Fruit fly (Drosophila melanogaster) whole organism, embryonic: Measurements from ENCODE around the gene CG15418.

ENCODE experiments used
- ATbp ChIP-seq: fragments of 200-800 bp; sonication (Bioruptor generic); optimal IDR thresholded peaks from 2 replicates; lab custom pipeline; 2017; ENCODE audit warnings: missing biosample characterization, mild to moderate bottlenecking, missing genetic modification characterization, missing genetic modification reagents
- Awh ChIP-seq: fragments of 200-800 bp; sonication (Bioruptor generic); IDR thresholded peaks from 2 replicates; pipeline ENCODE4, ENCODE4 v1.3.6; 2022; ENCODE audit warnings: missing biosample characterization, missing genetic modification characterization
- CG10274 ChIP-seq: fragments of 200-800 bp; sonication (Bioruptor generic); optimal IDR thresholded peaks from 3 replicates; lab custom pipeline; 2017; ENCODE audit warnings: missing biosample characterization, mild to moderate bottlenecking, missing genetic modification characterization
- CG11504 ChIP-seq: fragments of 200-800 bp; sonication (Bioruptor generic); optimal IDR thresholded peaks from 3 replicates; lab custom pipeline; 2019; ENCODE audit warnings: missing biosample characterization, mild to moderate bottlenecking, missing genetic modification characterization, moderate library complexity
- CG12071 ChIP-seq: fragments of 200-800 bp; sonication (Bioruptor generic); optimal IDR thresholded peaks from 3 replicates; lab custom pipeline; 2018; ENCODE audit warnings: missing biosample characterization, mild to moderate bottlenecking, missing genetic modification characterization
- CG14710 ChIP-seq: fragments of 200-800 bp; sonication (Bioruptor generic); optimal IDR thresholded peaks from 3 replicates; lab custom pipeline; 2019; ENCODE audit warnings: missing biosample characterization, mild to moderate bottlenecking, missing genetic modification characterization, moderate library complexity
- CG1603 ChIP-seq: fragments of 200-800 bp; sonication (Bioruptor generic); optimal IDR thresholded peaks from 2 replicates; lab custom pipeline; 2019; ENCODE audit warnings: missing biosample characterization, mild to moderate bottlenecking, missing genetic modification characterization, moderate library complexity
- CG17568 ChIP-seq: fragments of 200-800 bp; sonication (Bioruptor generic); optimal IDR thresholded peaks from 2 replicates; lab custom pipeline; 2018; ENCODE audit warnings: missing biosample characterization, mild to moderate bottlenecking, missing genetic modification characterization, moderate library complexity
- CG2129 ChIP-seq: fragments of 200-800 bp; sonication (Bioruptor generic); IDR thresholded peaks from 2 replicates; pipeline ENCODE4 v1.3.6; 2022; ENCODE audit warnings: missing biosample characterization, missing genetic modification characterization; ENCODE audit not compliant: partially characterized antibody
- CG2202 ChIP-seq: fragments of 200-800 bp; sonication (Bioruptor generic); optimal IDR thresholded peaks from 2 replicates; lab custom pipeline; 2018; ENCODE audit warnings: missing biosample characterization, mild to moderate bottlenecking, missing genetic modification characterization
- CG32767 ChIP-seq: fragments of 200-800 bp; sonication (Bioruptor generic); IDR thresholded peaks from 2 replicates; pipeline ENCODE4 v1.3.6; 2022; ENCODE audit warnings: missing biosample characterization, missing genetic modification characterization
- CG6654 ChIP-seq: fragments of 200-800 bp; sonication (Bioruptor generic); optimal IDR thresholded peaks from 2 replicates; lab custom pipeline; 2017; ENCODE audit warnings: missing biosample characterization, mild to moderate bottlenecking, missing genetic modification characterization
- CG8388 ChIP-seq: fragments of 200-800 bp; sonication (Bioruptor generic); optimal IDR thresholded peaks from 2 replicates; lab custom pipeline; 2019; ENCODE audit warnings: missing biosample characterization, mild to moderate bottlenecking, missing genetic modification characterization, moderate library complexity
- CG8944 ChIP-seq: fragments of 200-800 bp; sonication (Bioruptor generic); optimal IDR thresholded peaks from 3 replicates; lab custom pipeline; 2016; ENCODE audit warnings: missing biosample characterization, missing genetic modification characterization
- CG9932 ChIP-seq: fragments of 200-800 bp; sonication (Bioruptor generic); IDR thresholded peaks from 2 replicates; pipeline ENCODE4 v1.3.6; 2022; ENCODE audit warnings: missing biosample characterization, missing genetic modification characterization
- Chrac-16 ChIP-seq: fragments of 200-800 bp; sonication (Bioruptor generic); optimal IDR thresholded peaks from 3 replicates; lab custom pipeline; 2016; ENCODE audit warnings: missing biosample characterization, missing genetic modification characterization
- Dll ChIP-seq: fragments of 200-800 bp; sonication (Bioruptor generic); IDR thresholded peaks from 4 replicates; pipeline ENCODE4 v1.3.6; 2022; ENCODE audit warnings: missing biosample characterization, missing genetic modification characterization; ENCODE audit not compliant: partially characterized antibody
- Drgx ChIP-seq: fragments of 200-800 bp; sonication (Bioruptor generic); IDR thresholded peaks from 2 replicates; pipeline ENCODE4 v1.3.6; 2022; ENCODE audit warnings: missing biosample characterization, missing genetic modification characterization
- Eip74EF ChIP-seq, 2 experiments: fragments of 200-800 bp in 1 of 2; fragments of >200 bp in 1 of 2; sonication (Bioruptor generic) in 1 of 2; optimal IDR thresholded peaks; 2 replicates each; lab custom pipeline; 2017 to 2019; ENCODE audit warnings: missing biosample characterization in 2 of 2, missing genetic modification characterization in 2 of 2, mild to moderate bottlenecking in 1 of 2, moderate library complexity in 1 of 2
- Ets65A ChIP-seq: fragments of 200-800 bp; sonication (Bioruptor generic); peaks from one replicate; lab custom pipeline; 2016; ENCODE audit warnings: missing biosample characterization, missing genetic modification characterization
- Ets97D ChIP-seq: fragments of 200-800 bp; sonication (Bioruptor generic); optimal IDR thresholded peaks from 3 replicates; lab custom pipeline; 2016; ENCODE audit warnings: missing biosample characterization, missing genetic modification characterization
- Med ChIP-seq: fragments of 200-800 bp; sonication (Bioruptor generic); peaks from one replicate; lab custom pipeline; 2016; ENCODE audit warnings: missing biosample characterization, missing genetic modification characterization, mild to moderate bottlenecking, inconsistent platforms, moderate library complexity
- PHDP ChIP-seq: fragments of 200-800 bp; sonication (Bioruptor generic); optimal IDR thresholded peaks from 3 replicates; lab custom pipeline; 2018; ENCODE audit warnings: missing biosample characterization, mild to moderate bottlenecking, missing genetic modification characterization, moderate library complexity
- Six4 ChIP-seq: fragments of 200-800 bp; sonication (Bioruptor generic); optimal IDR thresholded peaks from 2 replicates; lab custom pipeline; 2016; ENCODE audit warnings: missing biosample characterization, missing genetic modification characterization
- Trl ChIP-seq, 3 experiments: fragments of >200 bp in 2 of 3; fragments of 200-800 bp in 1 of 3; sonication (Bioruptor generic) in 1 of 3; optimal IDR thresholded peaks; 2 replicates in 1 of 3; 3 replicates in 2 of 3; lab custom pipeline; 2016 to 2017; ENCODE audit warnings: missing biosample characterization in 1 of 3, missing genetic modification characterization in 1 of 3
- ab ChIP-seq: fragments of 200-800 bp; sonication (Bioruptor generic); optimal IDR thresholded peaks from 2 replicates; lab custom pipeline; 2016; ENCODE audit warnings: missing biosample characterization, missing genetic modification characterization
- al ChIP-seq: fragments of 200-800 bp; sonication (Bioruptor generic); IDR thresholded peaks from 2 replicates; pipeline ENCODE4 v1.3.6; 2022; ENCODE audit warnings: missing biosample characterization, missing genetic modification characterization
- ash1 ChIP-seq: fragments of 200-800 bp; sonication (Bioruptor generic); optimal IDR thresholded peaks from 2 replicates; lab custom pipeline; 2018; ENCODE audit warnings: missing biosample characterization, mild to moderate bottlenecking, missing genetic modification characterization
- bab2 ChIP-seq: fragments of 200-800 bp; sonication (Bioruptor generic); optimal IDR thresholded peaks from 2 replicates; lab custom pipeline; 2016; ENCODE audit warnings: missing biosample characterization, missing genetic modification characterization
- bbx ChIP-seq: fragments of 200-800 bp; sonication (Bioruptor generic); IDR thresholded peaks from 2 replicates; pipeline ENCODE4 v1.3.6; 2022; ENCODE audit warnings: missing biosample characterization, missing genetic modification characterization; ENCODE audit not compliant: partially characterized antibody
- br ChIP-seq: fragments of >200 bp; optimal IDR thresholded peaks from 2 replicates; lab custom pipeline; 2017
- bsh ChIP-seq, 2 experiments: fragments of 200-800 bp; sonication (Bioruptor generic); optimal IDR thresholded peaks; 2 replicates each; lab custom pipeline; 2017 to 2018; ENCODE audit warnings: mild to moderate bottlenecking in 2 of 2, missing biosample characterization in 2 of 2, missing genetic modification characterization in 2 of 2, moderate library complexity in 1 of 2
- ewg ChIP-seq: fragments of 200-800 bp; sonication (Bioruptor generic); optimal IDR thresholded peaks from 3 replicates; lab custom pipeline; 2017; ENCODE audit warnings: mild to moderate bottlenecking, missing biosample characterization, missing genetic modification reagents, missing genetic modification characterization
- fd3F ChIP-seq: fragments of 200-800 bp; sonication (Bioruptor generic); optimal IDR thresholded peaks from 2 replicates; lab custom pipeline; 2018; ENCODE audit warnings: missing biosample characterization, mild to moderate bottlenecking, missing genetic modification characterization, moderate library complexity
- gsb-n ChIP-seq: fragments of 200-800 bp; sonication (Bioruptor generic); optimal IDR thresholded peaks from 3 replicates; lab custom pipeline; 2018; ENCODE audit warnings: missing biosample characterization, mild to moderate bottlenecking, missing genetic modification characterization
- hbn ChIP-seq: fragments of 200-800 bp; sonication (Bioruptor generic); IDR thresholded peaks from 2 replicates; pipeline ENCODE4 v1.3.6; 2022; ENCODE audit warnings: missing biosample characterization, missing genetic modification characterization; ENCODE audit not compliant: partially characterized antibody
- kni ChIP-seq: fragments of 200-800 bp; sonication (Bioruptor generic); optimal IDR thresholded peaks from 3 replicates; lab custom pipeline; 2017; ENCODE audit warnings: mild to moderate bottlenecking, missing biosample characterization, missing genetic modification reagents, missing genetic modification characterization
- org-1 ChIP-seq: fragments of 200-800 bp; sonication (Bioruptor generic); optimal IDR thresholded peaks from 2 replicates; lab custom pipeline; 2017; ENCODE audit warnings: missing biosample characterization, missing genetic modification characterization
- pan ChIP-seq, 4 experiments: fragments of >200 bp in 3 of 4; fragments of 200-800 bp in 1 of 4; sonication (Bioruptor generic) in 1 of 4; optimal IDR thresholded peaks in 3 of 4; IDR thresholded peaks in 1 of 4; 2 replicates each; pipeline versions ENCODE4 v1.3.6 to Lab custom; 2017 to 2022; ENCODE audit warnings: missing biosample characterization in 2 of 4, missing genetic modification characterization in 2 of 4, mixed read lengths in 1 of 4
- prd ChIP-seq, 3 experiments: fragments of >200 bp in 2 of 3; fragments of 200-800 bp in 1 of 3; sonication (Bioruptor generic) in 1 of 3; optimal IDR thresholded peaks in 2 of 3; IDR thresholded peaks in 1 of 3; 2 replicates in 2 of 3; 3 replicates in 1 of 3; pipeline versions ENCODE4 v1.3.6 to Lab custom; 2017 to 2022; ENCODE audit warnings: missing biosample characterization in 1 of 3, missing genetic modification characterization in 1 of 3
- sr ChIP-seq: fragments of 200-800 bp; sonication (Bioruptor generic); IDR thresholded peaks from 3 replicates; pipeline ENCODE4 v1.3.6; 2022; ENCODE audit warnings: missing biosample characterization, missing genetic modification characterization
- ssp ChIP-seq: fragments of 200-800 bp; sonication (Bioruptor generic); IDR thresholded peaks from 2 replicates; pipeline ENCODE4 v1.3.6; 2022; ENCODE audit warnings: missing biosample characterization, missing genetic modification characterization
- trh ChIP-seq: fragments of 200-800 bp; sonication (Bioruptor generic); optimal IDR thresholded peaks from 2 replicates; lab custom pipeline; 2016; ENCODE audit warnings: missing biosample characterization, missing genetic modification characterization
- tup ChIP-seq: fragments of 200-800 bp; sonication (Bioruptor generic); optimal IDR thresholded peaks from 2 replicates; lab custom pipeline; 2016; ENCODE audit warnings: missing biosample characterization, mild to moderate bottlenecking, missing genetic modification characterization, moderate library complexity
- zfh1 ChIP-seq: fragments of 200-800 bp; sonication (Bioruptor generic); IDR thresholded peaks from 3 replicates; pipeline ENCODE4 v1.3.6; 2022; ENCODE audit warnings: missing biosample characterization, missing genetic modification characterization

CG15418 gene

DNA sequence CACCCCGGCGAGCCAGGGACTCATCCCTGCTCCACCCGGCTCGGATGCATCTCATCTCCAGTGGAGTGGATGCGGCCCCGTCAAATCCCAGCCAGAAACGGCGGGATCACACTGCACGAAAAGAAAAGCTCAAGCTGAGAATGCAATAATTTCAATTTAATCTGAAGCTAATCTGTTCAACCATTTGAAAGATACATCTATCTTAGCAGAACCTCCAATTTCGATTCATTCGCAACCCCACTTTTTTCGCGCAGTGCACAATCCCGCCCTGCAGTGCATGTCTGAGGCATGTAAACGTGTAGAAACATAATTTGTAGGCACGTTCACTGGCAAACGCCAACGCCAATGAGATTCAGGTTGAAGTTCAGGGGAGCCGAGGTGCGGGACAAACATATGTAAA is 23.0 kb downstream of the CG15418 start (continued):
- TF ChIP-seq CG2202 (tag; lab: Kevin White, UChicago) (peak; percentile 18), org-1 (peak; percentile 19), ATbp (peak; percentile 33), gsb-n (tag; lab: Kevin White, UChicago) (peak; percentile 25), CG17568 (GFP tag; lab: Kevin White, UChicago) (no peak), PHDP (tag; lab: Kevin White, UChicago) (peak; percentile 18), ssp (GFP tag; lab: Robert Waterston, UW) (peak; percentile 46), CG11504 (peak; percentile 48), CG32767 (GFP tag; lab: Robert Waterston, UW) (0 out of 2 replicates have a peak, but pooled peaks have one; percentile 31), ash1 (no peak), Chrac-16 (peak; percentile 40), fd3F (GFP tag; lab: Kevin White, UChicago) (no peak), sr (GFP tag; lab: Robert Waterston, UW) (peak; percentile 58; the same call in 1 of the 3 replicates), Six4 (GFP tag; lab: Kevin White, UChicago) (peak; percentile 44), CG14710 (tag; lab: Kevin White, UChicago) (peak; percentile 51), CG12071 (peak; percentile 10), CG8388 (GFP tag; lab: Kevin White, UChicago) (peak; percentile 31), Ets97D (no peak), CG6654 (GFP tag; lab: Kevin White, UChicago) (peak; percentile 23)
- TF ChIP-seq, all 482 proteins: peak for 186

DNA sequence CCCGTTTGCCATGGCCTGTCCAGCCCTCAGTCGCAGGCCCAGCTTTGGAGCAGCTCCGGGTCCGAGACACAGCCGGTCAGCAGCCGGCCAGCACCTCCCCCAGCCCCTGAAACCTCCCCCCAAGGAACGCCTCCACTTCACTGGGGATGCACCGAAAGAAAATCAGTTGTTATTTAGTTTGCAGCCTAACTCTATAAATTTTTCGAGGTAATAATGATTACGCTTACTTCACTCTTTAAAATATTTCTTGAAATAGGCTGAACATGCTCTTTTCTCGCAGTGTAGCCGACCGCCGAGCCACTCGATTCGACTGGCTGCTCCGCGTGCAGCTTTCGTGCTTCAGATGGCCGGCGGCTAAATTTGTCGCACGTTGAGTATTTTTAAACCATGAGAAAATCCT is 24.4 kb downstream of the CG15418 start:
- TF ChIP-seq zfh1: 0 out of 3 replicates have a peak, but pooled peaks have one; percentile 33
- no peak for TF ChIP-seq al (GFP tag; lab: Robert Waterston, UW)
- peak; percentile 37; the same call in 1 of the 2 replicates for TF ChIP-seq Awh (GFP tag; lab: Robert Waterston, UW)
- no peak for TF ChIP-seq bbx (GFP tag; lab: Robert Waterston, UW)
- TF ChIP-seq CG1603: peak; percentile 2
- 0 out of 2 replicates have a peak, but pooled peaks have one; percentile 34 for TF ChIP-seq CG9932 (GFP tag; lab: Robert Waterston, UW)
- no peak for TF ChIP-seq prd (optimal IDR thresholded peaks at IDR 0.05; lab: Kevin White, UChicago)
- peak; percentile 4; the same call in 1 of the 3 replicates for TF ChIP-seq prd (GFP tag; IDR thresholded peaks at IDR 0.05; lab: Robert Waterston, UW)
- TF ChIP-seq Drgx (GFP tag; lab: Robert Waterston, UW): peak; percentile 37; the same call in 1 of the 2 replicates
- TF ChIP-seq, all 482 proteins: peak for 6

DNA sequence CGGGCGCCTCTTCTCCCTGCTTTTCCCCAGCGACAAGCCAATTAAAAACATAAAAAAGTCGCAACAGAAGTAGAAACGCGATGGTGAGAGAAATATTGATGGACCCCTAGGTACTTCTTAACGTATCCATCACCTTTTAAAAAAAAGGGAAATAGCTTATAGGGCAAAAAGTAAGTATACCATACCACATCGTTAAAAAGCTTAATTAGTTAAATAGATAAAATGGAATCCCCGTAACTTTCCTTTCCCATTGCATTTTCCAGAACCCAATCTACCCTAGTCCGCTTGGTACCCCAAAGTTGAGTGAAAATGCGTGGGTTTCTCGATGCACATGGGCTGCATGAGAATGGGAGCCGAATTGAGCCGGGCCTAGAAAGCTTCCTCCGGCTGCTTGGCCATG is 26.9 kb downstream of the CG15418 start:
- TF ChIP-seq Trl (optimal IDR thresholded peaks at IDR 0.05; lab: Kevin White, UChicago): no peak
- TF ChIP-seq Trl (GFP tag; optimal IDR thresholded peaks at IDR 0.05; lab: Kevin White, UChicago): no peak
- no peak for TF ChIP-seq Ets65A
- TF ChIP-seq ab (GFP tag; lab: Kevin White, UChicago): no peak
- no peak for TF ChIP-seq kni (GFP tag; lab: Kevin White, UChicago)
- no peak for TF ChIP-seq br (lab: Kevin White, UChicago)
- peak; percentile 37 for TF ChIP-seq Med (GFP tag; lab: Kevin White, UChicago)

DNA sequence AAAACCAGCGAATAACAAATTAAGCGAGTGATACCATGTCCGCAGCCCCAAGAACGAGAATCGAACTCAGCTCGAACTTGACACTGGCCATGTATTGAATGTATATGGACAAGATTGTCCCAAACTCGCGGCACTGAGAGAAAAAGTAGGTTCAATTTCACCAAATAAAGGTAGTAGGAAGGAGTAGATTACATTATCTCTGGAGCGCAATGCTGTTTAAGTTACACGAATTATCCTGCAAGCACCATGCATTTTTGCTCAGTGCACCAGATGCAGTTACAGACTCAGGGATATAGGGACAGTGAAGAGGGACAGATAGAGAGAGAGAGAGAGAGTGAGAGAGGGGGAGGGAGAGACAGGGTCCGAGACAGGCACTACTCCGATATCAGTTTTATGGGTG is 27.5 kb downstream of the CG15418 start:
- no peak for TF ChIP-seq pan (optimal IDR thresholded peaks at IDR 0.05; lab: Kevin White, UChicago)
- no peak for TF ChIP-seq pan (GFP tag; optimal IDR thresholded peaks at IDR 0.05 in 1 of 2, IDR thresholded peaks at IDR 0.05 in 1 of 2)
- TF ChIP-seq trh: no peak
- TF ChIP-seq CG10274 (GFP tag; lab: Kevin White, UChicago): no peak
- TF ChIP-seq bsh (GFP tag; optimal IDR thresholded peaks at IDR 0.05; lab: Kevin White, UChicago): peak in 1 of 2 experiments; percentile 68
- TF ChIP-seq tup (GFP tag; lab: Kevin White, UChicago): peak; percentile 39
- no peak for TF ChIP-seq ewg (GFP tag; lab: Kevin White, UChicago)
- no peak for TF ChIP-seq CG2129 (GFP tag; lab: Robert Waterston, UW)
- no peak for TF ChIP-seq Eip74EF (GFP tag; optimal IDR thresholded peaks at IDR 0.05; lab: Kevin White, UChicago)
- TF ChIP-seq Dll (GFP tag; lab: Robert Waterston, UW): no peak
- TF ChIP-seq bab2 (GFP tag; lab: Kevin White, UChicago): peak; percentile 19
- no peak for TF ChIP-seq hbn (GFP tag; lab: Robert Waterston, UW)
- TF ChIP-seq org-1: peak; percentile 33
- peak; percentile 20 for TF ChIP-seq CG8944 (GFP tag; lab: Kevin White, UChicago)
